Worm (Caenorhabditis elegans): Measurements from ENCODE around the gene exos-8.

DNA sequence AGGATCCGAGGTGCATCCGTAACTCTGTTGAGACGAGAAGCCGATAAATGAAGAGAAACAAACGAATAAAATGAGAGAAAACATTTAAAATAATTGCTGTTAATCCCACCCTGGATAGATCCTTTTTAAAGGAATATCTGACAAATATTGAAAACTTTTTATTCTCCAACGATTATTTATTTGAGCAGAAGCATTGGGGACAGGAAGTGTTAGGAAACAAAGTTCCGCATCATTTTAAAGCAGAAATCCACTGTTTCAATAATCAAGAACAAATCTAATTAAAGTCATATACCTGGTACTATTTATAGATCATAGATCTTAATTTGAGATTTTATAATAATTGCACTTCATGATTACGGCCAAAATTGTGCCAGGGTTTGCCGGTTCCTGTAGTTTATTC lies 9.4 kb downstream of the exos-8 start, which contains the start of gene F41G3.20:
- TF ChIP-seq W03F9.2 (tag; optimal IDR thresholded peaks at IDR 0.05) (no peak), him-1 (tag; optimal IDR thresholded peaks at IDR 0.05) (no peak), dao-5 (tag; optimal IDR thresholded peaks at IDR 0.05) (no peak)
